Worm (Caenorhabditis elegans): Measurements from ENCODE around the gene osm-1.

The osm-1 gene

ce11 chrX:16588102-16588501 is 47.6 kb downstream of the osm-1 start:
- TF ChIP-seq nhr-6 (tag; optimal IDR thresholded peaks at IDR 0.05), result no peak
- TF ChIP-seq mab-5 (tag; optimal IDR thresholded peaks at IDR 0.05), result no peak
- TF ChIP-seq fos-1 (tag; optimal IDR thresholded peaks at IDR 0.05), result no peak
- TF ChIP-seq ztf-4 (tag; optimal IDR thresholded peaks at IDR 0.05), result no peak
- no peak for TF ChIP-seq lin-11 (tag; optimal IDR thresholded peaks at IDR 0.05)
- TF ChIP-seq ceh-82 (tag; optimal IDR thresholded peaks at IDR 0.05), result no peak
- no peak for TF ChIP-seq crh-2 (tag; optimal IDR thresholded peaks at IDR 0.05)
- no peak for TF ChIP-seq egl-27 (tag; optimal IDR thresholded peaks at IDR 0.05)
- TF ChIP-seq elt-1 (tag; optimal IDR thresholded peaks at IDR 0.05), result no peak
- TF ChIP-seq ceh-16 (tag; optimal IDR thresholded peaks at IDR 0.05), result no peak
- no peak for TF ChIP-seq snpc-4 (tag; optimal IDR thresholded peaks at IDR 0.05)
- no peak for TF ChIP-seq zag-1 (tag; optimal IDR thresholded peaks at IDR 0.05)
- no peak for TF ChIP-seq Y55F3AM.14 (GFP tag; optimal IDR thresholded peaks at IDR 0.05)

ce11 chrX:16590230-16590629 is 49.8 kb downstream of the osm-1 start:
- TF ChIP-seq ceh-82 (tag; optimal IDR thresholded peaks at IDR 0.05) (no peak), fos-1 (tag; optimal IDR thresholded peaks at IDR 0.05) (peak; percentile 6)

ce11 chrX:16590803-16591202 is 50.3 kb downstream of the osm-1 start:
- TF ChIP-seq lin-11 (tag; optimal IDR thresholded peaks at IDR 0.05), result peak; percentile 59
- no peak for TF ChIP-seq peb-1 (tag; optimal IDR thresholded peaks at IDR 0.05)
- peak; percentile 59 for TF ChIP-seq gmeb-1 (tag; optimal IDR thresholded peaks at IDR 0.05)
- peak; percentile 77 for TF ChIP-seq nhr-129 (tag; optimal IDR thresholded peaks at IDR 0.05)
- TF ChIP-seq sem-4 (tag; optimal IDR thresholded peaks at IDR 0.05), result peak; percentile 3
- TF ChIP-seq nhr-77 (tag; optimal IDR thresholded peaks at IDR 0.05), result no peak
- TF ChIP-seq unc-55 (GFP tag; optimal IDR thresholded peaks at IDR 0.05), result peak; percentile 59
- peak; percentile 61 for TF ChIP-seq sma-3 (GFP tag; optimal IDR thresholded peaks at IDR 0.05)
- peak; percentile 12 for TF ChIP-seq mab-5 (tag; optimal IDR thresholded peaks at IDR 0.05)
- no peak for TF ChIP-seq ceh-82 (tag; optimal IDR thresholded peaks at IDR 0.05)
- peak; percentile 62 for TF ChIP-seq fos-1 (tag; optimal IDR thresholded peaks at IDR 0.05)
- no peak for TF ChIP-seq nhr-6 (tag; optimal IDR thresholded peaks at IDR 0.05)
- TF ChIP-seq snpc-4 (tag; optimal IDR thresholded peaks at IDR 0.05), result peak; percentile 45
- no peak for TF ChIP-seq nhr-23 (tag; optimal IDR thresholded peaks at IDR 0.05)
- TF ChIP-seq nhr-21 (tag; optimal IDR thresholded peaks at IDR 0.05), result peak; percentile 40
- TF ChIP-seq C34F6.9 (tag; optimal IDR thresholded peaks at IDR 0.05), result peak; percentile 53
- TF ChIP-seq nhr-11 (tag; optimal IDR thresholded peaks at IDR 0.05), result no peak
- peak; percentile 14 for TF ChIP-seq Y55F3AM.14 (GFP tag; optimal IDR thresholded peaks at IDR 0.05)
- peak; percentile 12 for TF ChIP-seq zag-1 (tag; optimal IDR thresholded peaks at IDR 0.05)
- TF ChIP-seq F13H6.1 (tag; optimal IDR thresholded peaks at IDR 0.05), result peak; percentile 63
- peak; percentile 68 for TF ChIP-seq egl-27 (tag; optimal IDR thresholded peaks at IDR 0.05)
- peak; percentile 59 for TF ChIP-seq sma-9 (GFP tag; optimal IDR thresholded peaks at IDR 0.05)
- no peak for TF ChIP-seq sma-9 (tag; optimal IDR thresholded peaks at IDR 0.05)
- TF ChIP-seq lin-13 (GFP tag; optimal IDR thresholded peaks at IDR 0.05), result peak; percentile 28
- peak; percentile 33 for TF ChIP-seq nhr-25 (tag; optimal IDR thresholded peaks at IDR 0.05)
- TF ChIP-seq lin-39 (tag; optimal IDR thresholded peaks at IDR 0.05), result no peak
- TF ChIP-seq lsy-2 (tag; optimal IDR thresholded peaks at IDR 0.05), result peak; percentile 38 to 54
- peak; percentile 74 for TF ChIP-seq crh-2 (tag; optimal IDR thresholded peaks at IDR 0.05)

DNA sequence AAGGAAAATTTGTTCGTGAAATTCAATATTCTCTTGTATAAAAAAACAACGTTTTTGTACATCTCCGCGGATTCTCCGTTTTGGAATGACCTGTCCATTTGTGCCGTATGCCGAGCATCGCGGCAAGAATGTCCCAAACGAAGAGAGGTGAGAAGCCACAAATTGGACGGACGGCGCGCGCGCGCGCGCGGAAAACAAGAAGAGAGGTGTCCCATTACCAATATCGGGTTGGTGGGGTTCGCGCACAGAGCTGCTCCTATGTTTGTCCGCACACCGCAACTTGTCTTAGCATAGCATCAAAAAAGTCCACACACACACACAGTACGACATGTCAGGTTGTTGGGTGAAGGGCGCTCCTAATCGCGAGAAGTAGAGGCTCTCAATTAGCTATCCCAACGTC is 51.1 kb downstream of the osm-1 start:
- TF ChIP-seq peb-1 (tag; optimal IDR thresholded peaks at IDR 0.05), result no peak
- TF ChIP-seq nhr-77 (tag; optimal IDR thresholded peaks at IDR 0.05), result no peak
- no peak for TF ChIP-seq ZK546.5 (tag; optimal IDR thresholded peaks at IDR 0.05)
- TF ChIP-seq dmd-4 (tag; optimal IDR thresholded peaks at IDR 0.05), result no peak
- TF ChIP-seq unc-55 (GFP tag; optimal IDR thresholded peaks at IDR 0.05), result no peak
- no peak for TF ChIP-seq R02D3.7 (tag; optimal IDR thresholded peaks at IDR 0.05)
- TF ChIP-seq lin-13 (GFP tag; optimal IDR thresholded peaks at IDR 0.05), result no peak
- TF ChIP-seq zag-1 (tag; optimal IDR thresholded peaks at IDR 0.05), result no peak
- TF ChIP-seq blmp-1 (tag; optimal IDR thresholded peaks at IDR 0.05; ENCODE audit: insufficient read depth), result no peak
- no peak for TF ChIP-seq C34F6.9 (tag; optimal IDR thresholded peaks at IDR 0.05)
- no peak for TF ChIP-seq mab-5 (tag; optimal IDR thresholded peaks at IDR 0.05)
- TF ChIP-seq lin-11 (tag; optimal IDR thresholded peaks at IDR 0.05), result no peak
- TF ChIP-seq mbf-1 (tag; optimal IDR thresholded peaks at IDR 0.05), result no peak
- no peak for TF ChIP-seq sma-9 (GFP tag; optimal IDR thresholded peaks at IDR 0.05)
- TF ChIP-seq sma-9 (tag; optimal IDR thresholded peaks at IDR 0.05), result no peak
- no peak for TF ChIP-seq gmeb-1 (tag; optimal IDR thresholded peaks at IDR 0.05)
- no peak for TF ChIP-seq egl-27 (tag; optimal IDR thresholded peaks at IDR 0.05)
- no peak for TF ChIP-seq skn-1 (tag; optimal IDR thresholded peaks at IDR 0.05)
- TF ChIP-seq sma-3 (GFP tag; optimal IDR thresholded peaks at IDR 0.05), result no peak
- TF ChIP-seq unc-39 (tag; optimal IDR thresholded peaks at IDR 0.05), result no peak
- TF ChIP-seq crh-2 (tag; optimal IDR thresholded peaks at IDR 0.05), result no peak
